Worm (Caenorhabditis elegans): Measurements from ENCODE around the gene ceh-99.

The ceh-99 gene

ce11 chrII:12519616-12520015 is at the start of gene ceh-99:
TSS of gene ceh-99 (plus strand) at chrII:12519981.
- TF ChIP-seq unc-62 (GFP tag; optimal IDR thresholded peaks at IDR 0.05): no peak

ce11 chrII:12471138-12471855 is 48.5 kb upstream of the ceh-99 start, which contains the start of the genes F15A4.5 and phat-8:
TSS of gene F15A4.5 (minus strand) at chrII:12471238.
TSS of gene phat-8 (plus strand) at chrII:12471805.
- no peak for TF ChIP-seq unc-62 (GFP tag; optimal IDR thresholded peaks at IDR 0.05)

ce11 chrII:12473406-12473805 is 46.4 kb upstream of the ceh-99 start, which contains the start of gene srg-17:
TSS of gene srg-17 (plus strand) at chrII:12473706.
- no peak for TF ChIP-seq unc-62 (GFP tag; optimal IDR thresholded peaks at IDR 0.05)

ce11 chrII:12480811-12481210 is 39.0 kb upstream of the ceh-99 start, which contains the start of gene arrd-9:
TSS of gene arrd-9 (minus strand) at chrII:12480911.
- no peak for TF ChIP-seq unc-62 (GFP tag; optimal IDR thresholded peaks at IDR 0.05)

ce11 chrII:12481645-12482044 is 38.1 kb upstream of the ceh-99 start:
- no peak for TF ChIP-seq unc-62 (GFP tag; optimal IDR thresholded peaks at IDR 0.05)

ce11 chrII:12482622-12483021 is 37.2 kb upstream of the ceh-99 start, which contains the start of gene fbxb-102:
TSS of gene fbxb-102 (plus strand) at chrII:12482922.
- no peak for TF ChIP-seq unc-62 (GFP tag; optimal IDR thresholded peaks at IDR 0.05)

- no peak for TF ChIP-seq unc-62 (GFP tag; optimal IDR thresholded peaks at IDR 0.05)
Observed at ce11 chrII:12485060-12485459, 34.7 kb upstream of the ceh-99 start, which contains the start of gene F15A4.10. TSS of gene F15A4.10 (minus strand) at chrII:12485160.

- TF ChIP-seq unc-62 (GFP tag; optimal IDR thresholded peaks at IDR 0.05): no peak
Observed at ce11 chrII:12488810-12489209, 31.0 kb upstream of the ceh-99 start.

ce11 chrII:12489903-12490302 is 29.9 kb upstream of the ceh-99 start, which contains the start of gene T21B4.15:
TSS of gene T21B4.15 (plus strand) at chrII:12490203.
- no peak for TF ChIP-seq unc-62 (GFP tag; optimal IDR thresholded peaks at IDR 0.05)

- TF ChIP-seq unc-62 (GFP tag; optimal IDR thresholded peaks at IDR 0.05): no peak
Observed at ce11 chrII:12491936-12492335, 27.8 kb upstream of the ceh-99 start, which contains the start of gene srz-6. TSS of gene srz-6 (plus strand) at chrII:12492236.

- no peak for TF ChIP-seq unc-62 (GFP tag; optimal IDR thresholded peaks at IDR 0.05)
Observed at ce11 chrII:12494067-12494477, 25.7 kb upstream of the ceh-99 start.

- no peak for TF ChIP-seq unc-62 (GFP tag; optimal IDR thresholded peaks at IDR 0.05)
Observed at ce11 chrII:12494556-12495131, 25.1 kb upstream of the ceh-99 start, which contains the start of gene col-85. TSS of gene col-85 (minus strand) at chrII:12495095.

ce11 chrII:12496981-12497380 is 22.8 kb upstream of the ceh-99 start, which contains the start of gene T21B4.3:
TSS of gene T21B4.3 (minus strand) at chrII:12497081.
- no peak for TF ChIP-seq unc-62 (GFP tag; optimal IDR thresholded peaks at IDR 0.05)

ce11 chrII:12499969-12500368 is 19.8 kb upstream of the ceh-99 start:
- no peak for TF ChIP-seq unc-62 (GFP tag; optimal IDR thresholded peaks at IDR 0.05)

- TF ChIP-seq unc-62 (GFP tag; optimal IDR thresholded peaks at IDR 0.05): no peak
Observed at ce11 chrII:12502784-12503183, 17.0 kb upstream of the ceh-99 start, which contains the start of gene ador-1. TSS of gene ador-1 (minus strand) at chrII:12502884.

ce11 chrII:12506511-12506910 is 13.3 kb upstream of the ceh-99 start:
- TF ChIP-seq unc-62 (GFP tag; optimal IDR thresholded peaks at IDR 0.05): no peak

ce11 chrII:12507038-12507437 is 12.7 kb upstream of the ceh-99 start, which contains the start of gene srh-68:
TSS of gene srh-68 (plus strand) at chrII:12507338.
- no peak for TF ChIP-seq unc-62 (GFP tag; optimal IDR thresholded peaks at IDR 0.05)
